Worm (Caenorhabditis elegans) whole organism, young adult: ENCODE results near the gene str-85.

Source experiments
- B0035.1 ChIP-seq: sonication (generic microtip); optimal IDR thresholded peaks from 2 replicates; lab custom pipeline; 2016; ENCODE audit warnings: missing genetic modification characterization, mild to moderate bottlenecking, missing compliant biosample characterization, missing genotype, missing genetic modification reagents
- C06A6.2 ChIP-seq: fragments of 200-800 bp; sonication (Bioruptor generic); conservative IDR thresholded peaks from 2 replicates; pipeline ENCODE4 v1.3.6; 2022; ENCODE audit warnings: missing genetic modification characterization, missing compliant biosample characterization
- D2030.7 ChIP-seq: fragments of 200-800 bp; sonication (Bioruptor generic); IDR thresholded peaks from 2 replicates; pipeline ENCODE4 v1.3.6; 2022; ENCODE audit warnings: missing genetic modification reagents, missing genetic modification characterization, missing compliant biosample characterization
- F33H1.4 ChIP-seq: fragments of 200-800 bp; sonication (Bioruptor generic); IDR thresholded peaks from 2 replicates; pipeline ENCODE4 v1.3.6; 2022; ENCODE audit warnings: missing genetic modification reagents, missing genetic modification characterization, missing compliant biosample characterization
- T26A5.8 ChIP-seq: sonication (generic microtip); optimal IDR thresholded peaks from 2 replicates; lab custom pipeline; 2016; ENCODE audit warnings: missing genetic modification characterization, missing compliant biosample characterization
- ZK185.1 ChIP-seq: sonication (generic microtip); optimal IDR thresholded peaks from 2 replicates; lab custom pipeline; 2016; ENCODE audit warnings: mild to moderate bottlenecking, missing genetic modification characterization, missing compliant biosample characterization; ENCODE audit not compliant: poor library complexity, severe bottlenecking
- cebp-1 ChIP-seq, 2 experiments: fragments of 200-800 bp in 1 of 2; sonication (Bioruptor generic) in 1 of 2; sonication (generic microtip) in 1 of 2; IDR thresholded peaks in 1 of 2; optimal IDR thresholded peaks in 1 of 2; 2 replicates each; pipeline versions ENCODE4 v1.3.6 to Lab custom; 2017 to 2022; ENCODE audit warnings: missing compliant biosample characterization in 2 of 2, missing genetic modification characterization in 2 of 2, mild to moderate bottlenecking in 1 of 2, missing genetic modification reagents in 1 of 2, moderate library complexity in 1 of 2
- ceh-79 ChIP-seq: sonication (generic microtip); optimal IDR thresholded peaks from 2 replicates; lab custom pipeline; 2017; ENCODE audit warnings: mild to moderate bottlenecking, missing genetic modification characterization, missing compliant biosample characterization
- dox-1 ChIP-seq: fragments of 200-800 bp; sonication (Bioruptor generic); IDR thresholded peaks from 2 replicates; pipeline ENCODE4 v1.3.6; 2022; ENCODE audit warnings: missing genetic modification reagents, missing genetic modification characterization, missing compliant biosample characterization
- egl-18 ChIP-seq: fragments of 200-800 bp; sonication (Bioruptor generic); IDR thresholded peaks from 2 replicates; pipeline ENCODE4 v1.3.6; 2022; ENCODE audit warnings: missing genetic modification reagents, missing genetic modification characterization, missing compliant biosample characterization
- egrh-3 ChIP-seq: fragments of 200-800 bp; sonication (Bioruptor generic); IDR thresholded peaks from 2 replicates; pipeline ENCODE4 v1.3.6; 2022; ENCODE audit warnings: missing genetic modification reagents, missing genetic modification characterization, missing compliant biosample characterization
- ets-4 ChIP-seq: fragments of 200-800 bp; sonication (Bioruptor generic); optimal IDR thresholded peaks from 2 replicates; lab custom pipeline; 2018; ENCODE audit warnings: mild to moderate bottlenecking, missing genetic modification characterization, missing compliant biosample characterization
- hlh-26 ChIP-seq: fragments of 200-800 bp; sonication (Bioruptor generic); conservative IDR thresholded peaks from 2 replicates; pipeline ENCODE4 v1.3.6; 2022; ENCODE audit warnings: missing genetic modification reagents, missing genetic modification characterization, missing compliant biosample characterization
- let-607 ChIP-seq, 2 experiments: fragments of 200-800 bp in 1 of 2; sonication (Bioruptor generic) in 1 of 2; sonication (generic microtip) in 1 of 2; optimal IDR thresholded peaks; 2 replicates each; lab custom pipeline; 2016 to 2018; ENCODE audit warnings: mild to moderate bottlenecking in 2 of 2, missing compliant biosample characterization in 2 of 2, missing genetic modification characterization in 2 of 2, moderate library complexity in 2 of 2, missing genotype in 1 of 2
- lin-26 ChIP-seq: fragments of 200-800 bp; sonication (Bioruptor generic); IDR thresholded peaks from 2 replicates; pipeline ENCODE4 v1.3.6; 2022; ENCODE audit warnings: missing genetic modification reagents, missing genetic modification characterization, missing compliant biosample characterization
- lin-54 ChIP-seq: fragments of 200-800 bp; sonication (Bioruptor generic); optimal IDR thresholded peaks from 2 replicates; lab custom pipeline; 2018; ENCODE audit warnings: mild to moderate bottlenecking, missing genetic modification characterization, missing compliant biosample characterization
- lsl-1 ChIP-seq: fragments of 200-800 bp; sonication (Bioruptor generic); optimal IDR thresholded peaks from 2 replicates; lab custom pipeline; 2018; ENCODE audit warnings: mild to moderate bottlenecking, missing genetic modification characterization, moderate library complexity, missing compliant biosample characterization
- lsy-27 ChIP-seq: sonication (generic microtip); optimal IDR thresholded peaks from 2 replicates; lab custom pipeline; 2017; ENCODE audit warnings: missing genetic modification characterization, mild to moderate bottlenecking, missing compliant biosample characterization, antibody characterized with exemption, missing genotype, borderline replicate concordance; ENCODE audit not compliant: insufficient read depth
- madf-3 ChIP-seq: fragments of 200-800 bp; sonication (Bioruptor generic); IDR thresholded peaks from 2 replicates; pipeline ENCODE4 v1.3.6; 2022; ENCODE audit warnings: missing genetic modification reagents, missing genetic modification characterization, missing compliant biosample characterization
- mes-4 ChIP-seq: sonication (generic microtip); optimal IDR thresholded peaks from 2 replicates; lab custom pipeline; 2016; ENCODE audit warnings: missing genotype, missing genetic modification characterization, missing compliant biosample characterization
- nhr-27 ChIP-seq: fragments of 200-800 bp; sonication (Bioruptor generic); optimal IDR thresholded peaks from 2 replicates; lab custom pipeline; 2018; ENCODE audit warnings: mild to moderate bottlenecking, missing genetic modification characterization, moderate library complexity, missing compliant biosample characterization
- nhr-80 ChIP-seq: sonication (generic microtip); optimal IDR thresholded peaks from 2 replicates; lab custom pipeline; 2016; ENCODE audit warnings: missing genetic modification characterization, missing compliant biosample characterization
- rcor-1 ChIP-seq: fragments of 200-800 bp; sonication (Bioruptor generic); IDR thresholded peaks from 2 replicates; pipeline ENCODE4 v1.3.6; 2022; ENCODE audit warnings: missing genetic modification reagents, missing genetic modification characterization, missing compliant biosample characterization
- snpc-1.3 ChIP-seq: sonication (generic microtip); optimal IDR thresholded peaks from 2 replicates; lab custom pipeline; 2017; ENCODE audit warnings: missing genetic modification characterization, mild to moderate bottlenecking, missing compliant biosample characterization, antibody characterized with exemption, moderate library complexity, missing genotype, missing genetic modification reagents; ENCODE audit not compliant: insufficient read depth
- sptf-2 ChIP-seq: fragments of 200-800 bp; sonication (Bioruptor generic); optimal IDR thresholded peaks from 2 replicates; lab custom pipeline; 2018; ENCODE audit warnings: mild to moderate bottlenecking, missing genetic modification characterization, missing compliant biosample characterization
- unc-130 ChIP-seq: sonication (generic microtip); optimal IDR thresholded peaks from 2 replicates; lab custom pipeline; 2016; ENCODE audit warnings: missing genetic modification reagents, missing genetic modification characterization, missing compliant biosample characterization
- unc-62 ChIP-seq: fragments of 150-350 bp; optimal IDR thresholded peaks from 2 replicates; lab custom pipeline; 2014; ENCODE audit warnings: missing biosample characterization, missing genetic modification reagents, missing genetic modification characterization
- zfh-2 ChIP-seq: fragments of 200-800 bp; sonication (Bioruptor generic); conservative IDR thresholded peaks from 2 replicates; pipeline ENCODE4 v1.3.6; 2022; ENCODE audit warnings: missing genetic modification reagents, missing genetic modification characterization, missing compliant biosample characterization
- ztf-18 ChIP-seq: sonication (generic microtip); optimal IDR thresholded peaks from 2 replicates; lab custom pipeline; 2016; ENCODE audit warnings: missing genotype, mild to moderate bottlenecking, missing genetic modification characterization, missing compliant biosample characterization
- ztf-22 ChIP-seq: fragments of 200-800 bp; sonication (Bioruptor generic); optimal IDR thresholded peaks from 2 replicates; lab custom pipeline; 2018; ENCODE audit warnings: mild to moderate bottlenecking, missing genetic modification characterization, moderate library complexity, missing compliant biosample characterization
- ztf-26 ChIP-seq: sonication (generic microtip); optimal IDR thresholded peaks from 2 replicates; lab custom pipeline; 2017; ENCODE audit warnings: missing genetic modification characterization, missing compliant biosample characterization
- ztf-28 ChIP-seq: fragments of 200-800 bp; sonication (Bioruptor generic); IDR thresholded peaks from 2 replicates; pipeline ENCODE4 v1.3.6; 2022; ENCODE audit warnings: missing genetic modification reagents, missing genetic modification characterization, missing compliant biosample characterization

Gene str-85

DNA sequence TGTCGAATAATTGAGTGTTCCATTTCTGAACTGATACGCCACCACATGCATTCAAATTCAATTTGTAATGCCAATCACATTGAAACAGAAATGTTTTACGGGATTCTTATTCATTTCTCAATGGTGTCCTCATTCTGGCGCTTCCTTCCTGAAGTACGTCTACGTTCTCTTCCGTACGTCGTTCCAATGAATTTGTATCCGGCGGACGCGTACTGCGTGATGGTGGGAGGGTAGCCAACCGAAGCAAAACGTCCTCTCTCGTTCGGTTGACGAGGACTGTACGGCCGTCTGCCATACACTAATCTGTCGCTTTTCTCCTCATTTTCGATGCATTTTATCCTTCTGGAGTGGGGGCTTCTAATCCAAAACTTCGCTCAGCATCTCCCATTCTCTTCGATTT lies 35.8 kb downstream of the str-85 start:
- TF ChIP-seq unc-62 (GFP tag; lab: Kevin White, UChicago) (no peak), mes-4 (tag; lab: Kevin White, UChicago) (no peak), C06A6.2 (GFP tag; lab: Robert Waterston, UW) (no peak), ztf-22 (GFP tag; lab: Kevin White, UChicago) (no peak), ztf-26 (no peak), ceh-79 (tag; lab: Kevin White, UChicago) (no peak), lsy-27 (tag; lab: Kevin White, UChicago) (no peak), let-607 (tag; optimal IDR thresholded peaks at IDR 0.05; lab: Kevin White, UChicago) (no peak), zfh-2 (GFP tag; lab: Robert Waterston, UW) (0 out of 2 replicates have a peak, but pooled peaks have one; percentile 10), rcor-1 (GFP tag; lab: Robert Waterston, UW) (0 out of 2 replicates have a peak, but pooled peaks have one; percentile 28), ZK185.1 (tag; lab: Kevin White, UChicago) (no peak), ztf-18 (tag; lab: Kevin White, UChicago) (no peak), cebp-1 (GFP tag; IDR thresholded peaks at IDR 0.05; lab: Robert Waterston, UW) (no peak), cebp-1 (tag; optimal IDR thresholded peaks at IDR 0.05; lab: Kevin White, UChicago) (no peak), B0035.1 (tag; lab: Kevin White, UChicago) (no peak), nhr-27 (tag; lab: Kevin White, UChicago) (no peak), T26A5.8 (tag; lab: Kevin White, UChicago) (no peak), D2030.7 (GFP tag; lab: Robert Waterston, UW) (0 out of 2 replicates have a peak, but pooled peaks have one; percentile 17), F33H1.4 (GFP tag; lab: Robert Waterston, UW) (no peak), egrh-3 (GFP tag; lab: Robert Waterston, UW) (no peak), madf-3 (0 out of 2 replicates have a peak, but pooled peaks have one; percentile 9), ztf-28 (GFP tag; lab: Robert Waterston, UW) (no peak), egl-18 (GFP tag; lab: Robert Waterston, UW) (no peak)

DNA sequence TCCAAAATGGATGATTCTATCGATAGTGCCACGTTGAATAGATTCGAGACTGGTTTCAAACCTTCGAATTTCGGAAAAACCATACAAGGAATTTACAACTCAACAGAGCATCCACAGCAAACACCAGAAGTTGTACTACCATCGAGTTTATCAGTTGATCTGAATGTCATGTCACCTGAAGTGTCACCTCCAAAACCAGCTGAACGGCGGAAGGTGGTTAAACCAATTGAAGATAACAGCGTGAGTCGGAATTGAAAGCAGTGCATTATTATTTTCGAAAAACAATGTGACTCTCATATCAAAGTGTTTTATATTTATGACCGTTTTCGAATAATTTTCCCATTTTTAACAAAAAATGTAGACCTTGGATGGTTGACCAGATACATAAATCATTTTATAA lies 36.6 kb downstream of the str-85 start:
- TF ChIP-seq ets-4 (GFP tag; lab: Kevin White, UChicago) (peak; percentile 25), nhr-80 (tag; lab: Kevin White, UChicago) (peak; percentile 76), ztf-26 (no peak), dox-1 (peak; percentile 23; the same call in 1 of the 2 replicates)

DNA sequence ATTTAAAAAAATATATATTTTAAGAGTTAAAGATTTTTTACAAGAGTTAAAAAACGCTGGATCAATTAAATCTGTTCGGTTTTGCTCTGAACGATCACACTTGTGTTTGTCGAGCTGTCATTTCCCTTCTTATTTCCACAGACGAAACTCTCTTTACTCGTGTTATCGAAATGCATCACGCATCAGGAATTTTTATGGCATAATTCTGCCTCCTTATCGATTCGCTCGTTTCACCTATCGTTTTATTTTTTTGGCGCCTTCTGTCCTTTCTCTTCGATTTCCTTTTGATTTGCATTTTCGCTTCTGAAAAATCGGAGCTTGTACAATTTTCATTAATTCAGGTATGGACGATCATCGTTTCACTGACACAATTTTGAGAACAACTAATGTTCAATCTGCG lies 37.3 kb downstream of the str-85 start:
- TF ChIP-seq nhr-80 (tag; lab: Kevin White, UChicago) (peak; percentile 0), unc-130 (GFP tag; lab: Kevin White, UChicago) (no peak), snpc-1.3 (tag; lab: Kevin White, UChicago) (no peak), rcor-1 (GFP tag; lab: Robert Waterston, UW) (no peak), sptf-2 (no peak), lin-26 (no peak), hlh-26 (GFP tag; lab: Robert Waterston, UW) (no peak)
- TF ChIP-seq, all 124 proteins: peak for 1

DNA sequence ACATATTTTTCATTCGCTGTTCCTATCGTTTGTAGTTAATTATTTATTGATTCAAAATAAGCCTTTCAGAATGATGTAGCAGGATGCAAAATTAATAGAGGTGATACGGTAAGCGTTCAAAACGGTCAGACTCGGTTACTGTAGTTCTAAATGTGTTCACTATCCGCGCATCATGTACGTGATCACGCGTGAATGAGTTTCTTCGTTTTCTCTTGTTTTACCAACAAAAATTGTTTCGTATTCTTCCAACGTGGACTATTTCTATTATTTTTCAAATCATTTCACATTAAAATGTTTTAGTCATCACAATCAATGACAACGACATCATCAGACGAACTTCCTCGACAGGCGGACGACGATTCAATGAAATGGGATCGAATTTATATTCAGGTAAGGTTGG lies 38.1 kb downstream of the str-85 start, which contains the start of gene gck-1:
gck-1 (plus strand) TSS at position 301 of the 400 bp plus-strand sequence.
- TF ChIP-seq lin-54 (GFP tag; lab: Kevin White, UChicago), result no peak
- peak; percentile 40 for TF ChIP-seq lsl-1 (GFP tag; lab: Kevin White, UChicago)
